Worm (Caenorhabditis elegans): ENCODE results near the gene dpy-9.

ce11 chrIV:264182-264709, 5.2 kb upstream of the dpy-9 start, which contains the start of gene pat-6:
- no peak for TF ChIP-seq unc-62 (GFP tag; optimal IDR thresholded peaks at IDR 0.05)
- no peak for TF ChIP-seq ces-1 (GFP tag; optimal IDR thresholded peaks at IDR 0.05)
- TF ChIP-seq dsc-1 (tag; optimal IDR thresholded peaks at IDR 0.05), result peak; percentile 58
- TF ChIP-seq unc-130 (tag; optimal IDR thresholded peaks at IDR 0.05), result no peak
- TF ChIP-seq ama-1 (optimal IDR thresholded peaks at IDR 0.05), result no peak
- no peak for TF ChIP-seq sup-37 (GFP tag; optimal IDR thresholded peaks at IDR 0.05)
- no peak for TF ChIP-seq snpc-4 (tag; optimal IDR thresholded peaks at IDR 0.05)
- TF ChIP-seq nhr-28 (tag; optimal IDR thresholded peaks at IDR 0.05), result no peak
- TF ChIP-seq fkh-10 (GFP tag; optimal IDR thresholded peaks at IDR 0.05), result no peak
- TF ChIP-seq isw-1 (GFP tag; IDR thresholded peaks at IDR 0.05), result no peak
- no peak for TF ChIP-seq ztf-11 (tag; optimal IDR thresholded peaks at IDR 0.05)

All from whole organism, L1 larva.